Worm (Caenorhabditis elegans) whole organism, young adult: ENCODE measurements around the gene C15C8.5.

Experiments
- Y53G8AR.9 ChIP-seq: fragments of 200-800 bp; sonication (Bioruptor generic); conservative IDR thresholded peaks from 2 replicates; pipeline ENCODE4 v1.3.6; 2022; ENCODE audit warnings: missing genetic modification reagents, missing genetic modification characterization, missing compliant biosample characterization
- Y95B8A.8 ChIP-seq: fragments of 200-800 bp; sonication (Bioruptor generic); IDR thresholded peaks from 2 replicates; pipeline ENCODE4 v1.3.6; 2022; ENCODE audit warnings: missing genetic modification reagents, missing genetic modification characterization, missing compliant biosample characterization
- ceh-27 ChIP-seq: fragments of 200-800 bp; sonication (Bioruptor generic); optimal IDR thresholded peaks from 2 replicates; lab custom pipeline; 2018; ENCODE audit warnings: mild to moderate bottlenecking, missing genetic modification characterization, moderate library complexity, missing compliant biosample characterization
- dpl-1 ChIP-seq: fragments of 150-350 bp; optimal IDR thresholded peaks from 2 replicates; lab custom pipeline; 2014; ENCODE audit warnings: missing biosample characterization, missing genetic modification reagents, missing genetic modification characterization
- madf-6 ChIP-seq: fragments of 200-800 bp; sonication (Bioruptor generic); IDR thresholded peaks from 2 replicates; pipeline ENCODE4 v1.3.6; 2022; ENCODE audit warnings: missing genetic modification reagents, missing genetic modification characterization, missing compliant biosample characterization
- mcd-1 ChIP-seq: fragments of 200-800 bp; sonication (Bioruptor generic); IDR thresholded peaks from 2 replicates; pipeline ENCODE4 v1.3.6; 2022; ENCODE audit warnings: missing genetic modification reagents, missing genetic modification characterization, missing compliant biosample characterization
- mes-4 ChIP-seq: sonication (generic microtip); optimal IDR thresholded peaks from 2 replicates; lab custom pipeline; 2016; ENCODE audit warnings: missing genotype, missing genetic modification characterization, missing compliant biosample characterization
- mxl-1 ChIP-seq: sonication (generic microtip); optimal IDR thresholded peaks from 2 replicates; lab custom pipeline; 2016; ENCODE audit warnings: missing genetic modification characterization, missing compliant biosample characterization
- nfya-1 ChIP-seq: sonication (generic microtip); optimal IDR thresholded peaks from 2 replicates; lab custom pipeline; 2017; ENCODE audit warnings: antibody characterized with exemption, missing compliant biosample characterization, missing genetic modification characterization, borderline replicate concordance; ENCODE audit not compliant: insufficient read depth
- rcor-1 ChIP-seq: fragments of 200-800 bp; sonication (Bioruptor generic); IDR thresholded peaks from 2 replicates; pipeline ENCODE4 v1.3.6; 2022; ENCODE audit warnings: missing genetic modification reagents, missing genetic modification characterization, missing compliant biosample characterization
- xnd-1 ChIP-seq: sonication (generic microtip); optimal IDR thresholded peaks from 2 replicates; lab custom pipeline; 2016; ENCODE audit warnings: missing genotype, missing genetic modification reagents, missing genetic modification characterization, missing compliant biosample characterization

DNA sequence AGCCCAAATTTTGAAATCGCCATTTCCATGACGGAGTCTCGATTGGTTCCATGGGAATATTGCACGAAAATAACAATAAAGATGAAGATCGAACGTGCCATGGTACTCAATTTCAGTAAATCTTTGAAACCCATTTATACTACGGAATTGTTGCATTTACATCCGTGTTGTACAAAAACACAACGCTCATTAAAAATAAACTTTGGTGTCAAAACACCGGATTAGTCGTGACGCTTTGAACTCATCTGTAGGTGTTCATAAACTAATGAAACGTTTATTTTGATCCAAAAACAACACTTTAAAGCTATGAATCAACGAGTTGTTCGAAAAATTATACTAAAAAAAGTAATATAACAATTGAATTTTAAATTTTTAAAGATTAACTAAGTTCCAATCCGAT lies 33.7 kb upstream of the C15C8.5 start, which contains the start of gene R11D1.4:
- TF ChIP-seq Y53G8AR.9 (GFP tag; lab: Robert Waterston, UW) (no peak), dpl-1 (GFP tag; lab: Kevin White, UChicago) (no peak), rcor-1 (GFP tag; lab: Robert Waterston, UW) (no peak), nfya-1 (tag; lab: Kevin White, UChicago) (no peak), ceh-27 (GFP tag; lab: Kevin White, UChicago) (no peak), xnd-1 (tag; lab: Kevin White, UChicago) (no peak), mes-4 (tag; lab: Kevin White, UChicago) (no peak), madf-6 (no peak), mxl-1 (tag; lab: Kevin White, UChicago) (no peak), mcd-1 (GFP tag; lab: Robert Waterston, UW) (no peak), Y95B8A.8 (GFP tag; lab: Robert Waterston, UW) (no peak)
